Worm (Caenorhabditis elegans) whole organism, L3 larva: Measurements from ENCODE around the gene Y97E10AR.6.

Source experiments
- R02D3.7 ChIP-seq: fragments of 150-350 bp; optimal IDR thresholded peaks from 2 replicates; lab custom pipeline; 2014; ENCODE audit warnings: missing biosample characterization, missing genetic modification characterization
- ZK546.5 ChIP-seq: sonication (generic microtip); optimal IDR thresholded peaks from 2 replicates; lab custom pipeline; 2017; ENCODE audit warnings: missing biosample characterization, missing genetic modification characterization
- aly-2 ChIP-seq: fragments of 150-350 bp; optimal IDR thresholded peaks from 2 replicates; lab custom pipeline; 2014; ENCODE audit warnings: missing biosample characterization, missing genetic modification characterization
- ama-1 ChIP-seq: fragments of 150-350 bp; optimal IDR thresholded peaks from 2 replicates; lab custom pipeline; 2018
- ceh-16 ChIP-seq: sonication (generic microtip); optimal IDR thresholded peaks from 2 replicates; lab custom pipeline; 2017; ENCODE audit warnings: missing biosample characterization, missing genetic modification characterization
- ceh-28 ChIP-seq: fragments of 150-350 bp; optimal IDR thresholded peaks from 2 replicates; lab custom pipeline; 2014; ENCODE audit warnings: missing biosample characterization, missing genetic modification reagents, missing genetic modification characterization
- ceh-82 ChIP-seq: fragments of 150-350 bp; optimal IDR thresholded peaks from 2 replicates; lab custom pipeline; 2014; ENCODE audit warnings: missing biosample characterization, missing genetic modification characterization
- ceh-9 ChIP-seq: sonication (generic microtip); optimal IDR thresholded peaks from 2 replicates; lab custom pipeline; 2018; ENCODE audit warnings: missing biosample characterization, missing genetic modification characterization
- daf-12 ChIP-seq: fragments of 150-350 bp; optimal IDR thresholded peaks from 2 replicates; lab custom pipeline; 2014; ENCODE audit warnings: missing biosample characterization, missing genetic modification reagents, missing genetic modification characterization
- egl-27 ChIP-seq: sonication (generic microtip); optimal IDR thresholded peaks from 4 replicates; lab custom pipeline; 2017; ENCODE audit warnings: missing biosample characterization, missing genetic modification reagents, missing genetic modification characterization
- egl-5 ChIP-seq: fragments of 150-350 bp; optimal IDR thresholded peaks from 2 replicates; lab custom pipeline; 2017; ENCODE audit warnings: missing biosample characterization, missing genetic modification reagents, missing genetic modification characterization, inconsistent platforms
- elt-1 ChIP-seq: fragments of 150-350 bp; optimal IDR thresholded peaks from 2 replicates; lab custom pipeline; 2014; ENCODE audit warnings: missing biosample characterization, missing genetic modification characterization
- elt-2 ChIP-seq: sonication (generic microtip); optimal IDR thresholded peaks from 2 replicates; lab custom pipeline; 2016; ENCODE audit warnings: missing genetic modification reagents, mild to moderate bottlenecking, missing genetic modification characterization, missing compliant biosample characterization
- elt-3 ChIP-seq, 3 experiments: fragments of 150-350 bp in 1 of 3; sonication (generic microtip) in 2 of 3; optimal IDR thresholded peaks; 2 replicates in 2 of 3; 4 replicates in 1 of 3; lab custom pipeline; 2014 to 2017; ENCODE audit warnings: missing biosample characterization in 3 of 3, missing genetic modification characterization in 3 of 3
- eor-1 ChIP-seq, 2 experiments: fragments of 150-350 bp; optimal IDR thresholded peaks; 2 replicates each; lab custom pipeline; 2014 to 2018; ENCODE audit warnings: missing biosample characterization in 2 of 2, missing genetic modification characterization in 2 of 2
- fkh-10 ChIP-seq: sonication (generic microtip); optimal IDR thresholded peaks from 2 replicates; lab custom pipeline; 2017; ENCODE audit warnings: missing biosample characterization, missing genetic modification reagents, missing genetic modification characterization
- fkh-2 ChIP-seq: fragments of 150-350 bp; optimal IDR thresholded peaks from 2 replicates; lab custom pipeline; 2014; ENCODE audit warnings: missing biosample characterization, missing genetic modification reagents, missing genetic modification characterization
- fos-1 ChIP-seq: fragments of 150-350 bp; optimal IDR thresholded peaks from 2 replicates; lab custom pipeline; 2014; ENCODE audit warnings: missing biosample characterization, missing genetic modification characterization
- hmg-11 ChIP-seq: sonication (generic microtip); optimal IDR thresholded peaks from 2 replicates; lab custom pipeline; 2016; ENCODE audit warnings: missing genetic modification characterization, missing compliant biosample characterization
- jun-1 ChIP-seq: fragments of 150-350 bp; optimal IDR thresholded peaks from 2 replicates; lab custom pipeline; 2014; ENCODE audit warnings: missing biosample characterization, missing genetic modification reagents, missing genetic modification characterization
- lin-15B ChIP-seq: fragments of 150-350 bp; optimal IDR thresholded peaks from 2 replicates; lab custom pipeline; 2014; ENCODE audit warnings: missing biosample characterization, missing genetic modification characterization
- lin-39 ChIP-seq: fragments of 150-350 bp; optimal IDR thresholded peaks from 2 replicates; lab custom pipeline; 2018; ENCODE audit warnings: missing biosample characterization, missing genetic modification reagents, missing genetic modification characterization
- lsy-12 ChIP-seq: sonication (generic microtip); optimal IDR thresholded peaks from 2 replicates; lab custom pipeline; 2016; ENCODE audit warnings: mild to moderate bottlenecking, missing genetic modification characterization, missing compliant biosample characterization
- mdl-1 ChIP-seq: fragments of 150-350 bp; optimal IDR thresholded peaks from 2 replicates; lab custom pipeline; 2014; ENCODE audit warnings: missing biosample characterization, missing genetic modification characterization
- mml-1 ChIP-seq: fragments of 150-350 bp; sonication (generic microtip); optimal IDR thresholded peaks from 3 replicates; lab custom pipeline; 2014; ENCODE audit warnings: missing biosample characterization, missing genetic modification characterization
- nfya-1 ChIP-seq: sonication (generic microtip); optimal IDR thresholded peaks from 2 replicates; lab custom pipeline; 2017; ENCODE audit warnings: missing genetic modification characterization, mild to moderate bottlenecking, missing compliant biosample characterization, antibody characterized with exemption, moderate library complexity; ENCODE audit not compliant: insufficient read depth
- nhr-11 ChIP-seq: fragments of 150-350 bp; optimal IDR thresholded peaks from 2 replicates; lab custom pipeline; 2014; ENCODE audit warnings: missing biosample characterization, missing genetic modification characterization
- nhr-12 ChIP-seq: fragments of 150-350 bp; optimal IDR thresholded peaks from 2 replicates; lab custom pipeline; 2014; ENCODE audit warnings: missing biosample characterization, missing genetic modification characterization
- nhr-23 ChIP-seq: fragments of 150-350 bp; optimal IDR thresholded peaks from 2 replicates; lab custom pipeline; 2014; ENCODE audit warnings: missing biosample characterization, missing genetic modification reagents, missing genetic modification characterization
- nhr-237 ChIP-seq: fragments of 150-350 bp; optimal IDR thresholded peaks from 2 replicates; lab custom pipeline; 2014; ENCODE audit warnings: missing biosample characterization, missing genetic modification characterization
- nhr-25 ChIP-seq: sonication (generic microtip); optimal IDR thresholded peaks from 2 replicates; lab custom pipeline; 2017; ENCODE audit warnings: missing biosample characterization, missing genetic modification characterization
- nhr-28 ChIP-seq: fragments of 150-350 bp; optimal IDR thresholded peaks from 2 replicates; lab custom pipeline; 2014; ENCODE audit warnings: missing biosample characterization, missing genetic modification characterization
- nhr-43 ChIP-seq: sonication (generic microtip); optimal IDR thresholded peaks from 2 replicates; lab custom pipeline; 2016; ENCODE audit warnings: mild to moderate bottlenecking, missing genetic modification characterization, missing compliant biosample characterization; ENCODE audit not compliant: poor library complexity, severe bottlenecking
- nhr-67 ChIP-seq: fragments of 150-350 bp; optimal IDR thresholded peaks from 2 replicates; lab custom pipeline; 2014; ENCODE audit warnings: missing biosample characterization, missing genetic modification characterization
- nhr-76 ChIP-seq: fragments of 150-350 bp; sonication (generic microtip); optimal IDR thresholded peaks from 5 replicates; lab custom pipeline; 2014; ENCODE audit warnings: missing biosample characterization, missing genetic modification characterization
- nhr-77 ChIP-seq: fragments of 150-350 bp; optimal IDR thresholded peaks from 2 replicates; lab custom pipeline; 2014; ENCODE audit warnings: missing biosample characterization, missing genetic modification characterization
- pha-4 ChIP-seq: fragments of 150-350 bp; optimal IDR thresholded peaks from 2 replicates; lab custom pipeline; 2014; ENCODE audit warnings: missing biosample characterization, missing genetic modification reagents, missing genetic modification characterization
- pqm-1 ChIP-seq: fragments of 150-350 bp; optimal IDR thresholded peaks from 2 replicates; lab custom pipeline; 2017; ENCODE audit warnings: missing biosample characterization, missing genetic modification characterization, inconsistent platforms
- sea-2 ChIP-seq: fragments of 150-350 bp; sonication (generic microtip); optimal IDR thresholded peaks from 4 replicates; lab custom pipeline; 2014; ENCODE audit warnings: missing biosample characterization, missing genetic modification reagents, missing genetic modification characterization
- skn-1 ChIP-seq: fragments of 150-350 bp; optimal IDR thresholded peaks from 2 replicates; lab custom pipeline; 2014; ENCODE audit warnings: missing biosample characterization, missing genetic modification characterization
- snpc-4 ChIP-seq: fragments of 150-350 bp; optimal IDR thresholded peaks from 2 replicates; lab custom pipeline; 2014; ENCODE audit warnings: missing biosample characterization, missing genetic modification characterization
- tbx-2 ChIP-seq: sonication (generic microtip); optimal IDR thresholded peaks from 2 replicates; lab custom pipeline; 2016; ENCODE audit warnings: mild to moderate bottlenecking, missing genetic modification characterization, missing compliant biosample characterization
- unc-39 ChIP-seq: sonication (generic microtip); optimal IDR thresholded peaks from 4 replicates; lab custom pipeline; 2017; ENCODE audit warnings: missing biosample characterization, missing genetic modification characterization
- unc-62 ChIP-seq: fragments of 150-350 bp; sonication (generic microtip); optimal IDR thresholded peaks from 4 replicates; lab custom pipeline; 2014; ENCODE audit warnings: missing biosample characterization, missing genetic modification reagents, missing genetic modification characterization
- zag-1 ChIP-seq: fragments of 150-350 bp; optimal IDR thresholded peaks from 2 replicates; lab custom pipeline; 2014; ENCODE audit warnings: missing biosample characterization, missing genetic modification characterization
- ztf-11 ChIP-seq: fragments of 150-350 bp; optimal IDR thresholded peaks from 2 replicates; lab custom pipeline; 2014; ENCODE audit warnings: missing biosample characterization, missing genetic modification characterization
- ztf-4 ChIP-seq: fragments of 150-350 bp; optimal IDR thresholded peaks from 2 replicates; lab custom pipeline; 2014; ENCODE audit warnings: missing biosample characterization, missing genetic modification characterization

Y97E10AR.6 gene

DNA sequence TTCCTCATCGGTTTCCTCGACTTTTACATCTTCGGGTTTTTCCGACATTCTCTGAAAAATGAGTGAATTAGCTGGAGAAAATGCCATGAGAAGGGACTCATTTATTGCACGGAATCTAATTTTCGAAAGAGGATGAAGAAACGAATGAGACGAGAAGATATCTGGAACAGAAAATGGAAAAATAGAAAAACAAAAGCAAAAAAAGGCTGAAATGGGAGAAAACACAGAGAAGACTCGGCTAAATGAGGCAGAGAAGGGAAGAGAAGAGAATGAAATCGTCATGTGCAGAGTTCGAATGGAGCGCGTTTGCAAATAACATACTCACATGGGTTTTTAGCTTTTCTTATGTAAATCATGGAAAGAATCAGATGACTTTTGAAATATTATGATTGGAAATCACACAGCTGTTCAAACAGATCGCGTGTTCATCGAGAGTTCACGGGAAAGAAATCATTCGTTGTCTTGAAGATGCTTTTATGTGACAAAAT, at the start of gene Y97E10AR.6:
Gene Y97E10AR.6, minus strand, starts transcription at position 51 of the 488 bp plus-strand sequence.
- no peak for TF ChIP-seq unc-62
- TF ChIP-seq egl-5 (tag; lab: Kevin White, UChicago), result peak; percentile 30
- no peak for TF ChIP-seq R02D3.7
- no peak for TF ChIP-seq daf-12 (tag; lab: Kevin White, UChicago)
- TF ChIP-seq elt-2, result peak; percentile 9
- TF ChIP-seq fos-1, result no peak
- TF ChIP-seq pha-4 (tag; lab: Kevin White, UChicago), result peak; percentile 47
- no peak for TF ChIP-seq nhr-43 (tag; lab: Kevin White, UChicago)
- no peak for TF ChIP-seq elt-3 (tag; optimal IDR thresholded peaks at IDR 0.05; lab: Kevin White, UChicago)
- no peak for TF ChIP-seq nhr-77 (tag; lab: Kevin White, UChicago)
- TF ChIP-seq ceh-82 (tag; lab: Kevin White, UChicago), result no peak
- peak; percentile 66 for TF ChIP-seq lin-15B (tag; lab: Kevin White, UChicago)
- no peak for TF ChIP-seq ceh-28 (tag; lab: Kevin White, UChicago)
- TF ChIP-seq mdl-1 (tag; lab: Kevin White, UChicago), result no peak
- TF ChIP-seq fkh-10 (GFP tag; lab: Kevin White, UChicago), result no peak
- no peak for TF ChIP-seq nhr-23 (tag; lab: Kevin White, UChicago)
- TF ChIP-seq ama-1, result peak; percentile 7
- peak; percentile 42 for TF ChIP-seq nfya-1 (tag; lab: Kevin White, UChicago)
- TF ChIP-seq ceh-9 (tag; lab: Kevin White, UChicago), result no peak
- no peak for TF ChIP-seq fkh-2 (tag; lab: Kevin White, UChicago)
- TF ChIP-seq skn-1, result no peak
- TF ChIP-seq eor-1 (tag; optimal IDR thresholded peaks at IDR 0.05; lab: Kevin White, UChicago), result no peak
- no peak for TF ChIP-seq lsy-12 (tag; lab: Kevin White, UChicago)
- no peak for TF ChIP-seq ZK546.5 (tag; lab: Kevin White, UChicago)
- no peak for TF ChIP-seq nhr-67 (tag; lab: Kevin White, UChicago)
- no peak for TF ChIP-seq nhr-237 (tag; lab: Kevin White, UChicago)
- TF ChIP-seq nhr-25 (tag; lab: Kevin White, UChicago), result no peak
- no peak for TF ChIP-seq sea-2 (GFP tag; lab: Kevin White, UChicago)
- no peak for TF ChIP-seq nhr-12 (tag; lab: Kevin White, UChicago)
- peak; percentile 61 for TF ChIP-seq snpc-4 (tag; lab: Kevin White, UChicago)
- no peak for TF ChIP-seq aly-2
- TF ChIP-seq unc-39 (tag; lab: Kevin White, UChicago), result no peak
- no peak for TF ChIP-seq zag-1
- no peak for TF ChIP-seq pqm-1 (tag; lab: Kevin White, UChicago)
- TF ChIP-seq nhr-28 (tag; lab: Kevin White, UChicago), result no peak
- no peak for TF ChIP-seq nhr-11 (tag; lab: Kevin White, UChicago)
- no peak for TF ChIP-seq nhr-76 (tag; lab: Kevin White, UChicago)
- TF ChIP-seq lin-39 (tag; lab: Kevin White, UChicago), result no peak
- no peak for TF ChIP-seq egl-27 (tag; lab: Kevin White, UChicago)
- TF ChIP-seq jun-1 (tag; lab: Kevin White, UChicago), result no peak
- TF ChIP-seq ceh-16 (tag; lab: Kevin White, UChicago), result no peak
- no peak for TF ChIP-seq elt-1 (tag; lab: Kevin White, UChicago)
- no peak for TF ChIP-seq hmg-11 (tag; lab: Kevin White, UChicago)
- TF ChIP-seq ztf-4 (tag; lab: Kevin White, UChicago), result no peak
- no peak for TF ChIP-seq ztf-11 (tag; lab: Kevin White, UChicago)
- TF ChIP-seq tbx-2 (tag; lab: Kevin White, UChicago), result no peak
- TF ChIP-seq mml-1, result no peak
